Fruit fly (Drosophila melanogaster) whole organism, embryonic: ENCODE measurements around the gene CG14647.
A peak's percentile ranks its signal among the peaks of the same experiment; 100 is the strongest.

Source experiments
- Atf6 ChIP-seq: fragments of 200-800 bp; sonication (Bioruptor generic); IDR thresholded peaks from 2 replicates; pipeline ENCODE4 v1.3.6; 2022; ENCODE audit warnings: missing biosample characterization, missing genetic modification characterization
- BEAF-32 ChIP-seq: fragments of 200-800 bp; sonication (Bioruptor generic); optimal IDR thresholded peaks from 3 replicates; lab custom pipeline; 2017; ENCODE audit warnings: missing biosample characterization, missing genetic modification characterization, mild to moderate bottlenecking, moderate library complexity, missing genetic modification reagents
- CG1024 ChIP-seq: fragments of 200-800 bp; sonication (Bioruptor generic); IDR thresholded peaks from 2 replicates; pipeline ENCODE4 v1.3.6; 2022; ENCODE audit warnings: missing biosample characterization, missing genetic modification characterization
- CG12104 ChIP-seq: fragments of 200-800 bp; sonication (Bioruptor generic); optimal IDR thresholded peaks from 3 replicates; lab custom pipeline; 2016; ENCODE audit warnings: missing biosample characterization, missing genetic modification characterization
- CG14014 ChIP-seq: fragments of 200-800 bp; sonication (Bioruptor generic); IDR thresholded peaks from 2 replicates; pipeline ENCODE4 v1.3.6; 2022; ENCODE audit warnings: missing biosample characterization, missing genetic modification characterization
- CG14050 ChIP-seq: fragments of 200-800 bp; sonication (Bioruptor generic); IDR thresholded peaks from 3 replicates; pipeline ENCODE4 v1.3.6; 2022; ENCODE audit warnings: missing biosample characterization, missing genetic modification characterization
- CG17568 ChIP-seq: fragments of 200-800 bp; sonication (Bioruptor generic); optimal IDR thresholded peaks from 2 replicates; lab custom pipeline; 2018; ENCODE audit warnings: missing biosample characterization, mild to moderate bottlenecking, missing genetic modification characterization, moderate library complexity
- CG17612 ChIP-seq: fragments of 200-800 bp; sonication (Bioruptor generic); IDR thresholded peaks from 2 replicates; pipeline ENCODE4 v1.3.6; 2022; ENCODE audit warnings: missing biosample characterization, missing genetic modification characterization
- CG18764 ChIP-seq: fragments of 200-800 bp; sonication (Bioruptor generic); optimal IDR thresholded peaks from 3 replicates; lab custom pipeline; 2016; ENCODE audit warnings: missing biosample characterization, missing genetic modification characterization
- CG2889 ChIP-seq: fragments of 200-800 bp; sonication (Bioruptor generic); IDR thresholded peaks from 3 replicates; pipeline ENCODE4 v1.3.6; 2022; ENCODE audit warnings: missing biosample characterization, missing genetic modification characterization
- CG33557 ChIP-seq: fragments of 200-800 bp; sonication (Bioruptor generic); optimal IDR thresholded peaks from 2 replicates; lab custom pipeline; 2019; ENCODE audit warnings: missing biosample characterization, mild to moderate bottlenecking, missing genetic modification characterization, moderate library complexity
- CG34422 ChIP-seq: fragments of 200-800 bp; sonication (Bioruptor generic); IDR thresholded peaks from 3 replicates; pipeline ENCODE4 v1.3.6; 2022; ENCODE audit warnings: missing biosample characterization, missing genetic modification characterization
- CG4282 ChIP-seq: fragments of 200-800 bp; sonication (Bioruptor generic); optimal IDR thresholded peaks from 2 replicates; lab custom pipeline; 2016; ENCODE audit warnings: missing biosample characterization, missing genetic modification characterization
- CG4854 ChIP-seq: fragments of 200-800 bp; sonication (Bioruptor generic); optimal IDR thresholded peaks from 2 replicates; lab custom pipeline; 2016; ENCODE audit warnings: missing biosample characterization, missing genetic modification characterization, inconsistent platforms
- CG6654 ChIP-seq: fragments of 200-800 bp; sonication (Bioruptor generic); optimal IDR thresholded peaks from 2 replicates; lab custom pipeline; 2017; ENCODE audit warnings: missing biosample characterization, mild to moderate bottlenecking, missing genetic modification characterization
- CG6683 ChIP-seq: fragments of 200-800 bp; sonication (Bioruptor generic); optimal IDR thresholded peaks from 2 replicates; lab custom pipeline; 2017; ENCODE audit warnings: missing biosample characterization, mild to moderate bottlenecking, missing genetic modification characterization, missing genetic modification reagents
- CG6689 ChIP-seq: fragments of 200-800 bp; sonication (Bioruptor generic); IDR thresholded peaks from 2 replicates; pipeline ENCODE4 v1.3.6; 2022; ENCODE audit warnings: missing biosample characterization, missing genetic modification characterization
- CG7987 ChIP-seq: fragments of 200-800 bp; sonication (Bioruptor generic); optimal IDR thresholded peaks from 2 replicates; lab custom pipeline; 2018; ENCODE audit warnings: missing biosample characterization, mild to moderate bottlenecking, missing genetic modification characterization, moderate library complexity
- CG8765 ChIP-seq: fragments of 200-800 bp; sonication (Bioruptor generic); IDR thresholded peaks from 2 replicates; pipeline ENCODE4 v1.3.6; 2022; ENCODE audit warnings: missing biosample characterization, missing genetic modification characterization
- D19A ChIP-seq: fragments of 200-800 bp; optimal IDR thresholded peaks from 3 replicates; lab custom pipeline; 2019; ENCODE audit warnings: missing biosample characterization, mild to moderate bottlenecking, missing genetic modification characterization, moderate library complexity
- D19B ChIP-seq: fragments of 200-800 bp; sonication (Bioruptor generic); optimal IDR thresholded peaks from 2 replicates; lab custom pipeline; 2017; ENCODE audit warnings: missing biosample characterization, mild to moderate bottlenecking, missing genetic modification characterization
- Deaf1 ChIP-seq: fragments of 200-800 bp; optimal IDR thresholded peaks from 3 replicates; lab custom pipeline; 2019; ENCODE audit warnings: missing biosample characterization, mild to moderate bottlenecking, missing genetic modification characterization, moderate library complexity
- Dip2 ChIP-seq: fragments of 200-800 bp; sonication (Bioruptor generic); IDR thresholded peaks from 2 replicates; pipeline ENCODE4 v1.3.6; 2022; ENCODE audit warnings: missing biosample characterization, missing genetic modification characterization
- E2f1 ChIP-seq: fragments of 200-800 bp; sonication (Bioruptor generic); IDR thresholded peaks from 2 replicates; pipeline ENCODE4 v1.3.6; 2022; ENCODE audit warnings: missing biosample characterization, missing genetic modification characterization
- GATAe ChIP-seq: fragments of 200-800 bp; sonication (Bioruptor generic); conservative IDR thresholded peaks from 2 replicates; pipeline ENCODE4 v1.3.6; 2022; ENCODE audit warnings: missing biosample characterization, missing genetic modification characterization
- Gug ChIP-seq: fragments of 200-800 bp; sonication (Bioruptor generic); IDR thresholded peaks from 4 replicates; pipeline ENCODE4 v1.3.6; 2022; ENCODE audit warnings: missing biosample characterization, missing genetic modification characterization
- Hmx ChIP-seq: fragments of 200-800 bp; sonication (Bioruptor generic); optimal IDR thresholded peaks from 2 replicates; lab custom pipeline; 2016; ENCODE audit warnings: missing biosample characterization, missing genetic modification characterization
- Hr51 ChIP-seq, 2 experiments: fragments of 200-800 bp; sonication (Bioruptor generic); optimal IDR thresholded peaks; 2 replicates in 1 of 2; 3 replicates in 1 of 2; lab custom pipeline; 2016 to 2018; ENCODE audit warnings: missing biosample characterization in 2 of 2, missing genetic modification characterization in 2 of 2, mild to moderate bottlenecking in 1 of 2, moderate library complexity in 1 of 2
- MBD-R2 ChIP-seq: fragments of 200-800 bp; sonication (Bioruptor generic); IDR thresholded peaks from 2 replicates; pipeline ENCODE4 v1.3.6; 2022; ENCODE audit warnings: missing biosample characterization, missing genetic modification characterization
- Max ChIP-seq: fragments of 200-800 bp; sonication (Bioruptor generic); optimal IDR thresholded peaks from 2 replicates; lab custom pipeline; 2016; ENCODE audit warnings: missing biosample characterization, mild to moderate bottlenecking, missing genetic modification characterization
- NC2β ChIP-seq: fragments of 200-800 bp; sonication (Bioruptor generic); optimal IDR thresholded peaks from 2 replicates; lab custom pipeline; 2016; ENCODE audit warnings: missing biosample characterization, missing genetic modification characterization
- Optix ChIP-seq: fragments of 200-800 bp; sonication (Bioruptor generic); IDR thresholded peaks from 3 replicates; pipeline ENCODE4 v1.3.6; 2022; ENCODE audit warnings: missing biosample characterization, missing genetic modification characterization
- Rx ChIP-seq: fragments of 200-800 bp; sonication (Bioruptor generic); IDR thresholded peaks from 2 replicates; pipeline ENCODE4 v1.3.6; 2022; ENCODE audit warnings: missing biosample characterization, missing genetic modification characterization
- Tbp ChIP-seq: fragments of >200 bp; optimal IDR thresholded peaks from 2 replicates; lab custom pipeline; 2018; ENCODE audit warnings: missing biosample characterization, missing genetic modification characterization
- ab ChIP-seq: fragments of 200-800 bp; sonication (Bioruptor generic); optimal IDR thresholded peaks from 2 replicates; lab custom pipeline; 2016; ENCODE audit warnings: missing biosample characterization, missing genetic modification characterization
- bcd ChIP-seq: fragments of 200-800 bp; sonication (Bioruptor generic); optimal IDR thresholded peaks from 2 replicates; lab custom pipeline; 2017; ENCODE audit warnings: missing biosample characterization, mild to moderate bottlenecking, missing genetic modification characterization
- crol ChIP-seq: fragments of 200-800 bp; sonication (Bioruptor generic); IDR thresholded peaks from 2 replicates; pipeline ENCODE4 v1.3.6; 2022; ENCODE audit warnings: missing biosample characterization, missing genetic modification characterization
- dimm ChIP-seq: fragments of 200-800 bp; sonication (Bioruptor generic); IDR thresholded peaks from 2 replicates; pipeline ENCODE4 v1.3.6; 2022; ENCODE audit warnings: missing biosample characterization, missing genetic modification characterization
- luna ChIP-seq: fragments of 200-800 bp; sonication (Bioruptor generic); optimal IDR thresholded peaks from 2 replicates; lab custom pipeline; 2016; ENCODE audit warnings: missing biosample characterization, missing genetic modification characterization
- mld ChIP-seq: fragments of 200-800 bp; sonication (Bioruptor generic); IDR thresholded peaks from 3 replicates; pipeline ENCODE4 v1.3.6; 2022; ENCODE audit warnings: missing biosample characterization, missing genetic modification characterization; ENCODE audit not compliant: partially characterized antibody
- peb ChIP-seq: fragments of 200-800 bp; sonication (Bioruptor generic); IDR thresholded peaks from 2 replicates; pipeline ENCODE4 v1.3.6; 2022; ENCODE audit warnings: missing biosample characterization, missing genetic modification characterization
- prd ChIP-seq, 3 experiments: fragments of >200 bp in 2 of 3; fragments of 200-800 bp in 1 of 3; sonication (Bioruptor generic) in 1 of 3; optimal IDR thresholded peaks in 2 of 3; IDR thresholded peaks in 1 of 3; 2 replicates in 2 of 3; 3 replicates in 1 of 3; pipeline versions ENCODE4 v1.3.6 to Lab custom; 2017 to 2022; ENCODE audit warnings: missing biosample characterization in 1 of 3, missing genetic modification characterization in 1 of 3
- row ChIP-seq: fragments of 200-800 bp; sonication (Bioruptor generic); IDR thresholded peaks from 3 replicates; pipeline ENCODE4 v1.3.6; 2022; ENCODE audit warnings: missing biosample characterization, missing genetic modification characterization
- tio ChIP-seq: fragments of 200-800 bp; sonication (Bioruptor generic); optimal IDR thresholded peaks from 2 replicates; lab custom pipeline; 2017; ENCODE audit warnings: missing biosample characterization, missing genetic modification characterization, inconsistent platforms
- tll ChIP-seq, 2 experiments: fragments of 200-800 bp in 1 of 2; fragments of >200 bp in 1 of 2; sonication (Bioruptor generic) in 1 of 2; optimal IDR thresholded peaks; 2 replicates each; lab custom pipeline; 2017 to 2019; ENCODE audit warnings: missing biosample characterization in 2 of 2, missing genetic modification characterization in 2 of 2, mild to moderate bottlenecking in 1 of 2, moderate library complexity in 1 of 2
- tup ChIP-seq: fragments of 200-800 bp; sonication (Bioruptor generic); optimal IDR thresholded peaks from 2 replicates; lab custom pipeline; 2016; ENCODE audit warnings: missing biosample characterization, mild to moderate bottlenecking, missing genetic modification characterization, moderate library complexity
- unc-4 ChIP-seq: fragments of 200-800 bp; sonication (Bioruptor generic); IDR thresholded peaks from 2 replicates; pipeline ENCODE4 v1.3.6; 2022; ENCODE audit warnings: missing biosample characterization, missing genetic modification characterization; ENCODE audit not compliant: partially characterized antibody
- zen2 ChIP-seq: fragments of 200-800 bp; sonication (Bioruptor generic); IDR thresholded peaks from 3 replicates; pipeline ENCODE4 v1.3.6; 2022; ENCODE audit warnings: missing biosample characterization, missing genetic modification characterization; ENCODE audit not compliant: partially characterized antibody
- zfh2 ChIP-seq: fragments of 200-800 bp; sonication (Bioruptor generic); optimal IDR thresholded peaks from 2 replicates; lab custom pipeline; 2016; ENCODE audit warnings: missing biosample characterization, missing genetic modification characterization

CG14647 gene

dm6 chr3R:4381079-4381919 is 19.0 kb upstream of the CG14647 start, which contains the start of gene Cont (continued):
- TF ChIP-seq CG6689 (GFP tag; lab: Robert Waterston, UW) (no peak), CG6683 (GFP tag; lab: Kevin White, UChicago) (no peak), tio (GFP tag; lab: Kevin White, UChicago) (no peak), row (GFP tag; lab: Robert Waterston, UW) (peak; percentile 37; the same call in 1 of the 3 replicates), NC2β (peak; percentile 21), CG34422 (GFP tag; lab: Robert Waterston, UW) (0 out of 3 replicates have a peak, but pooled peaks have one; percentile 12), zfh2 (GFP tag; lab: Kevin White, UChicago) (no peak), E2f1 (GFP tag; lab: Robert Waterston, UW) (no peak), D19B (GFP tag; lab: Kevin White, UChicago) (no peak), tup (GFP tag; lab: Kevin White, UChicago) (peak; percentile 31), luna (GFP tag; lab: Kevin White, UChicago) (no peak), CG18764 (GFP tag; lab: Kevin White, UChicago) (no peak), CG2889 (GFP tag; lab: Robert Waterston, UW) (no peak), mld (GFP tag; lab: Robert Waterston, UW) (peak; percentile 82), Dip2 (GFP tag; lab: Robert Waterston, UW) (no peak), Hr51 (GFP tag; optimal IDR thresholded peaks at IDR 0.05; lab: Kevin White, UChicago) (peak in 1 of 2 experiments; percentile 38), dimm (GFP tag; lab: Robert Waterston, UW) (no peak), Atf6 (GFP tag; lab: Robert Waterston, UW) (no peak), Gug (GFP tag; lab: Robert Waterston, UW) (peak; percentile 14; the same call in 1 of the 4 replicates), Tbp (GFP tag; lab: Kevin White, UChicago) (no peak), MBD-R2 (GFP tag; lab: Robert Waterston, UW) (peak; percentile 53; the same call in 1 of the 2 replicates), CG14014 (GFP tag; lab: Robert Waterston, UW) (no peak), CG7987 (GFP tag; lab: Kevin White, UChicago) (no peak), bcd (no peak), D19A (no peak), unc-4 (GFP tag; lab: Robert Waterston, UW) (peak; percentile 94), CG6654 (GFP tag; lab: Kevin White, UChicago) (no peak), Max (no peak), crol (no peak), CG4282 (GFP tag; lab: Kevin White, UChicago) (no peak), Rx (GFP tag; lab: Robert Waterston, UW) (no peak), Deaf1 (tag; lab: Kevin White, UChicago) (no peak), tll (GFP tag; optimal IDR thresholded peaks at IDR 0.05; lab: Kevin White, UChicago) (no peak), zen2 (GFP tag; lab: Robert Waterston, UW) (peak; percentile 89), Optix (GFP tag; lab: Robert Waterston, UW) (no peak), CG1024 (GFP tag; lab: Robert Waterston, UW) (no peak), peb (no peak), CG33557 (GFP tag; lab: Kevin White, UChicago) (no peak), CG17612 (GFP tag; lab: Robert Waterston, UW) (no peak), GATAe (GFP tag; lab: Robert Waterston, UW) (no peak), BEAF-32 (GFP tag; lab: Kevin White, UChicago) (peak; percentile 93), CG8765 (GFP tag; lab: Robert Waterston, UW) (no peak), Hmx (GFP tag; lab: Kevin White, UChicago) (no peak), ab (GFP tag; lab: Kevin White, UChicago) (no peak), prd (optimal IDR thresholded peaks at IDR 0.05; lab: Kevin White, UChicago) (no peak), prd (GFP tag; IDR thresholded peaks at IDR 0.05; lab: Robert Waterston, UW) (no peak), CG4854 (GFP tag; lab: Kevin White, UChicago) (no peak), CG17568 (GFP tag; lab: Kevin White, UChicago) (no peak), CG12104 (GFP tag; lab: Kevin White, UChicago) (no peak), CG14050 (no peak)
